Worm (Caenorhabditis elegans): ENCODE data around the gene cka-1.

cka-1 gene

ce11 chrIV:9777535-9777934 is 40.1 kb upstream of the cka-1 start, which contains the start of gene sna-2 (continued):
- TF ChIP-seq rec-8 (tag; optimal IDR thresholded peaks at IDR 0.05) (no peak), nfya-2 (GFP tag; IDR thresholded peaks at IDR 0.05) (no peak), lsl-1 (GFP tag; optimal IDR thresholded peaks at IDR 0.05) (no peak), Y79H2A.3 (GFP tag; conservative IDR thresholded peaks at IDR 0.05) (no peak), chd-7 (tag; optimal IDR thresholded peaks at IDR 0.05) (no peak), let-607 (tag; optimal IDR thresholded peaks at IDR 0.05) (no peak), Y56A3A.18 (GFP tag; IDR thresholded peaks at IDR 0.05) (no peak), dox-1 (GFP tag; IDR thresholded peaks at IDR 0.05) (no peak), ets-4 (GFP tag; optimal IDR thresholded peaks at IDR 0.05) (no peak), F52B5.7 (tag; optimal IDR thresholded peaks at IDR 0.05) (no peak), sptf-2 (GFP tag; optimal IDR thresholded peaks at IDR 0.05) (no peak), Y95B8A.8 (GFP tag; IDR thresholded peaks at IDR 0.05) (no peak), B0019.2 (GFP tag; conservative IDR thresholded peaks at IDR 0.05) (no peak), F23B12.7 (tag; optimal IDR thresholded peaks at IDR 0.05; ENCODE audit: insufficient read depth) (no peak), snpc-1.1 (tag; optimal IDR thresholded peaks at IDR 0.05; ENCODE audit: insufficient read depth) (no peak), madf-8 (GFP tag; conservative IDR thresholded peaks at IDR 0.05) (no peak), efl-1 (GFP tag; optimal IDR thresholded peaks at IDR 0.05) (peak; percentile 46), madf-3 (GFP tag; IDR thresholded peaks at IDR 0.05) (no peak), fkh-3 (tag; optimal IDR thresholded peaks at IDR 0.05) (no peak), akir-1 (GFP tag; optimal IDR thresholded peaks at IDR 0.05) (no peak), lin-35 (GFP tag; optimal IDR thresholded peaks at IDR 0.05) (peak in 1 of 3 experiments; percentile 83), gei-17 (GFP tag; optimal IDR thresholded peaks at IDR 0.05) (no peak)

- TF ChIP-seq Y95B8A.8 (GFP tag; IDR thresholded peaks at IDR 0.05): no peak
- TF ChIP-seq B0336.3 (GFP tag; IDR thresholded peaks at IDR 0.05): no peak
- TF ChIP-seq lin-35 (GFP tag; optimal IDR thresholded peaks at IDR 0.05): no peak
- TF ChIP-seq egrh-3 (GFP tag; IDR thresholded peaks at IDR 0.05): no peak
- TF ChIP-seq madf-3 (GFP tag; IDR thresholded peaks at IDR 0.05): no peak
- TF ChIP-seq egl-44 (GFP tag; IDR thresholded peaks at IDR 0.05): no peak
- no peak for TF ChIP-seq F23B12.7 (tag; optimal IDR thresholded peaks at IDR 0.05; ENCODE audit: insufficient read depth)
- no peak for TF ChIP-seq unc-62 (GFP tag; optimal IDR thresholded peaks at IDR 0.05)
- TF ChIP-seq ztf-26 (tag; optimal IDR thresholded peaks at IDR 0.05): no peak
- TF ChIP-seq ets-4 (GFP tag; optimal IDR thresholded peaks at IDR 0.05): no peak
- TF ChIP-seq attf-6 (GFP tag; IDR thresholded peaks at IDR 0.05): no peak
- TF ChIP-seq cebp-1 (GFP tag; IDR thresholded peaks at IDR 0.05): no peak
- no peak for TF ChIP-seq cebp-1 (tag; optimal IDR thresholded peaks at IDR 0.05)
- TF ChIP-seq lin-40 (tag; optimal IDR thresholded peaks at IDR 0.05): no peak
- TF ChIP-seq F10E7.11 (tag; optimal IDR thresholded peaks at IDR 0.05): no peak
- no peak for TF ChIP-seq sea-2 (GFP tag; IDR thresholded peaks at IDR 0.05)
- no peak for TF ChIP-seq F57C9.4 (tag; optimal IDR thresholded peaks at IDR 0.05)
- TF ChIP-seq ceh-40 (GFP tag; IDR thresholded peaks at IDR 0.05): no peak
- no peak for TF ChIP-seq aptf-3 (GFP tag; IDR thresholded peaks at IDR 0.05)
Measured at ce11 chrIV:9773441-9773840, 36.0 kb upstream of the cka-1 start.

ce11 chrIV:9772096-9772720 is 34.8 kb upstream of the cka-1 start, which contains the start of gene cav-1:
Gene cav-1 (plus strand): TSS chrIV:9772510.
- TF ChIP-seq ztf-22 (GFP tag; optimal IDR thresholded peaks at IDR 0.05) (no peak), unc-62 (GFP tag; optimal IDR thresholded peaks at IDR 0.05) (peak; percentile 34), aptf-2 (GFP tag; conservative IDR thresholded peaks at IDR 0.05) (0 out of 2 replicates have a peak, but pooled peaks have one; percentile 53)

Data from whole organism, young adult.